Worm (Caenorhabditis elegans) whole organism, L1 larva: ENCODE measurements around the gene nprt-1.

Source experiments
- C04F5.9 ChIP-seq: sonication (generic microtip); optimal IDR thresholded peaks from 2 replicates; lab custom pipeline; 2016; ENCODE audit warnings: missing genetic modification characterization, missing compliant biosample characterization
- C16A3.4 ChIP-seq: fragments of 150-350 bp; optimal IDR thresholded peaks from 2 replicates; lab custom pipeline; 2014; ENCODE audit warnings: missing biosample characterization, missing genetic modification characterization
- C34B4.2 ChIP-seq: sonication (generic microtip); optimal IDR thresholded peaks from 2 replicates; lab custom pipeline; 2017; ENCODE audit warnings: mild to moderate bottlenecking, missing genetic modification characterization, missing compliant biosample characterization
- Y116A8C.19 ChIP-seq: sonication (generic microtip); optimal IDR thresholded peaks from 2 replicates; lab custom pipeline; 2016; ENCODE audit warnings: missing compliant biosample characterization, missing genetic modification characterization, borderline replicate concordance
- aha-1 ChIP-seq: fragments of 150-350 bp; optimal IDR thresholded peaks from 2 replicates; lab custom pipeline; 2014; ENCODE audit warnings: missing biosample characterization, missing genetic modification characterization
- ceh-90 ChIP-seq: sonication (generic microtip); optimal IDR thresholded peaks from 2 replicates; lab custom pipeline; 2016; ENCODE audit warnings: missing genetic modification characterization, missing compliant biosample characterization
- dsc-1 ChIP-seq: sonication (generic microtip); optimal IDR thresholded peaks from 2 replicates; lab custom pipeline; 2016; ENCODE audit warnings: mild to moderate bottlenecking, missing genetic modification characterization, missing compliant biosample characterization
- efl-1 ChIP-seq, 4 experiments: fragments of 150-350 bp; optimal IDR thresholded peaks in 3 of 4; peaks in 1 of 4; 1 replicate in 1 of 4; 2 replicates in 3 of 4; lab custom pipeline; 2014; ENCODE audit warnings: missing biosample characterization in 2 of 4, missing genetic modification characterization in 2 of 4, missing genetic modification reagents in 2 of 4
- ets-5 ChIP-seq: fragments of 200-800 bp; sonication (Bioruptor generic); IDR thresholded peaks from 2 replicates; pipeline ENCODE4 v1.3.6; 2022; ENCODE audit warnings: missing genetic modification characterization, missing compliant biosample characterization
- fos-1 ChIP-seq: fragments of 150-350 bp; optimal IDR thresholded peaks from 2 replicates; lab custom pipeline; 2014; ENCODE audit warnings: missing biosample characterization, missing genetic modification characterization
- hlh-4 ChIP-seq: sonication (generic microtip); optimal IDR thresholded peaks from 2 replicates; lab custom pipeline; 2016; ENCODE audit warnings: mild to moderate bottlenecking, missing genetic modification characterization, missing compliant biosample characterization
- hpl-2 ChIP-seq: fragments of 150-350 bp; optimal IDR thresholded peaks from 2 replicates; lab custom pipeline; 2014; ENCODE audit warnings: missing biosample characterization, missing genetic modification reagents, missing genetic modification characterization
- isw-1 ChIP-seq: fragments of 200-800 bp; sonication (Bioruptor generic); IDR thresholded peaks from 2 replicates; pipeline ENCODE4 v1.3.6; 2022; ENCODE audit warnings: missing genetic modification characterization, missing compliant biosample characterization
- lin-14 ChIP-seq: fragments of 200-800 bp; sonication (Bioruptor generic); optimal IDR thresholded peaks from 2 replicates; lab custom pipeline; 2018; ENCODE audit warnings: mild to moderate bottlenecking, missing genetic modification characterization, moderate library complexity, missing compliant biosample characterization
- mab-9 ChIP-seq: fragments of 200-800 bp; sonication (Bioruptor generic); IDR thresholded peaks from 2 replicates; pipeline ENCODE4 v1.3.6; 2022; ENCODE audit warnings: missing genetic modification reagents, missing genetic modification characterization, missing compliant biosample characterization
- mep-1 ChIP-seq: fragments of 150-350 bp; optimal IDR thresholded peaks from 2 replicates; lab custom pipeline; 2014; ENCODE audit warnings: missing biosample characterization, missing genetic modification characterization
- nhr-19 ChIP-seq: fragments of 200-800 bp; sonication (Bioruptor generic); conservative IDR thresholded peaks from 2 replicates; pipeline ENCODE4 v1.3.6; 2022; ENCODE audit warnings: missing genetic modification characterization, missing compliant biosample characterization
- nhr-237 ChIP-seq: fragments of 150-350 bp; optimal IDR thresholded peaks from 2 replicates; lab custom pipeline; 2014; ENCODE audit warnings: missing biosample characterization, missing genetic modification characterization
- nhr-71 ChIP-seq: sonication (generic microtip); optimal IDR thresholded peaks from 2 replicates; lab custom pipeline; 2016; ENCODE audit warnings: mild to moderate bottlenecking, missing genetic modification characterization, moderate library complexity, missing compliant biosample characterization
- nhr-85 ChIP-seq: sonication (generic microtip); peaks from one replicate; lab custom pipeline; 2016; ENCODE audit warnings: missing genetic modification characterization, inconsistent platforms, missing compliant biosample characterization
- nhr-90 ChIP-seq: sonication (generic microtip); optimal IDR thresholded peaks from 2 replicates; lab custom pipeline; 2016; ENCODE audit warnings: mild to moderate bottlenecking, missing genetic modification characterization, missing compliant biosample characterization; ENCODE audit not compliant: poor library complexity
- pag-3 ChIP-seq: sonication (generic microtip); optimal IDR thresholded peaks from 2 replicates; lab custom pipeline; 2017; ENCODE audit warnings: missing genetic modification characterization, mild to moderate bottlenecking, missing compliant biosample characterization, antibody characterized with exemption, borderline replicate concordance; ENCODE audit not compliant: insufficient read depth
- pax-3 ChIP-seq: fragments of 200-800 bp; sonication (Bioruptor generic); optimal IDR thresholded peaks from 2 replicates; lab custom pipeline; 2018; ENCODE audit warnings: mild to moderate bottlenecking, missing genetic modification characterization, moderate library complexity, missing compliant biosample characterization
- pqm-1 ChIP-seq: sonication (generic microtip); optimal IDR thresholded peaks from 3 replicates; lab custom pipeline; 2017; ENCODE audit warnings: missing biosample characterization, missing genetic modification characterization
- rnt-1 ChIP-seq: sonication (generic microtip); optimal IDR thresholded peaks from 2 replicates; lab custom pipeline; 2016; ENCODE audit warnings: mild to moderate bottlenecking, missing genetic modification characterization, moderate library complexity, missing compliant biosample characterization
- snpc-4 ChIP-seq: fragments of 150-350 bp; optimal IDR thresholded peaks from 2 replicates; lab custom pipeline; 2014; ENCODE audit warnings: missing biosample characterization, missing genetic modification characterization
- snu-23 ChIP-seq: sonication (generic microtip); optimal IDR thresholded peaks from 2 replicates; lab custom pipeline; 2016; ENCODE audit warnings: missing genetic modification characterization, missing compliant biosample characterization
- sup-37 ChIP-seq: fragments of 200-800 bp; sonication (Bioruptor generic); optimal IDR thresholded peaks from 2 replicates; lab custom pipeline; 2018; ENCODE audit warnings: mild to moderate bottlenecking, missing genetic modification characterization, missing compliant biosample characterization
- unc-130 ChIP-seq: fragments of 150-350 bp; optimal IDR thresholded peaks from 2 replicates; lab custom pipeline; 2017; ENCODE audit warnings: missing biosample characterization, missing genetic modification characterization, inconsistent platforms
- unc-30 ChIP-seq: sonication (generic microtip); optimal IDR thresholded peaks from 2 replicates; lab custom pipeline; 2017; ENCODE audit warnings: missing biosample characterization, missing genetic modification characterization
- unc-62 ChIP-seq: fragments of 150-350 bp; optimal IDR thresholded peaks from 2 replicates; lab custom pipeline; 2014; ENCODE audit warnings: missing biosample characterization, missing genetic modification reagents, missing genetic modification characterization
- unc-86 ChIP-seq: sonication (generic microtip); optimal IDR thresholded peaks from 2 replicates; lab custom pipeline; 2016; ENCODE audit warnings: missing genetic modification characterization, missing compliant biosample characterization
- xbp-1 ChIP-seq: sonication (generic microtip); optimal IDR thresholded peaks from 2 replicates; lab custom pipeline; 2016; ENCODE audit warnings: missing genetic modification characterization, missing compliant biosample characterization
- zag-1 ChIP-seq: fragments of 150-350 bp; optimal IDR thresholded peaks from 2 replicates; lab custom pipeline; 2014; ENCODE audit warnings: missing biosample characterization, missing genetic modification characterization
- ztf-11 ChIP-seq, 2 experiments: sonication (generic microtip); optimal IDR thresholded peaks; 2 replicates each; lab custom pipeline; 2016 to 2017; ENCODE audit warnings: missing genetic modification characterization in 2 of 2, missing biosample characterization in 1 of 2, missing compliant biosample characterization in 1 of 2

The nprt-1 gene

ce11 chrIV:2888496-2889101 lies 1.7 kb downstream of the nprt-1 start:
- TF ChIP-seq zag-1 (tag; lab: Kevin White, UChicago) (no peak), efl-1 (optimal IDR thresholded peaks at IDR 0.05; lab: Kevin White, UChicago) (no peak), efl-1 (GFP tag; optimal IDR thresholded peaks at IDR 0.05 in 1 of 2; lab: Kevin White, UChicago) (peak in 1 of 2 experiments; percentile 43)

- TF ChIP-seq unc-86 (tag; lab: Kevin White, UChicago): peak; percentile 10
- no peak for TF ChIP-seq mep-1 (tag; lab: Kevin White, UChicago)
Measured at ce11 chrIV:2887245-2887644, 3.0 kb downstream of the nprt-1 start.

ce11 chrIV:2886655-2887054 lies 3.6 kb downstream of the nprt-1 start, which contains the start of gene dml-1:
dml-1 (plus strand) TSS chrIV:2886955.
- TF ChIP-seq aha-1 (no peak), sup-37 (GFP tag; lab: Kevin White, UChicago) (no peak), lin-14 (GFP tag; lab: Kevin White, UChicago) (no peak), unc-30 (tag; lab: Kevin White, UChicago) (no peak), Y116A8C.19 (tag; lab: Kevin White, UChicago) (no peak), nhr-237 (tag; lab: Kevin White, UChicago) (no peak), pqm-1 (no peak), hlh-4 (tag; lab: Kevin White, UChicago) (no peak)

DNA sequence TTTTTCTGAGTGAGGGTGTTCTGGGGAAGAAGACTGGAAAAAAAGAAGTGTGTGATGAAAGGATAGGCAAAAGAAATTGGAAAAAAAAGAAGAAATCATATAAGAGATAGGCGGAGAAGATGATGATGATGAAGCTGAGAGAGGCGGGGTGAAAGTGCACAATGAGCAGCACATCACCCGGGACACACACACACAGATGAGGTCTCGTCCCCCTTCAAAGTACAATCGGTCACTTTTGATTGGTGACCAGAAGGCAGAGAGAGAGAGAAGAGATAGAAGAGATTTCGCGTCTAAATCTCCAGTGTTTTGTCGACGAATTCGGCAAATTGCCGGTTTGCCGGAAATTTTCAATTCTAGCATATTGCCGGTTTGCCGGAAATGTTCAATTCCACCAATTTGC lies 5.0 kb downstream of the nprt-1 start:
- TF ChIP-seq hpl-2 (GFP tag; lab: Kevin White, UChicago): no peak
- no peak; the same call in 1 of the 2 replicates for TF ChIP-seq nhr-19 (GFP tag; lab: Robert Waterston, UW)
- no peak for TF ChIP-seq snpc-4 (tag; lab: Kevin White, UChicago)
- peak; percentile 5 for TF ChIP-seq unc-130 (tag; lab: Kevin White, UChicago)
- TF ChIP-seq nhr-237 (tag; lab: Kevin White, UChicago): no peak
- no peak for TF ChIP-seq C04F5.9 (tag; lab: Kevin White, UChicago)
- no peak for TF ChIP-seq ets-5 (GFP tag; lab: Robert Waterston, UW)
- no peak for TF ChIP-seq unc-62 (GFP tag; lab: Kevin White, UChicago)
- TF ChIP-seq ceh-90 (tag; lab: Kevin White, UChicago): no peak
- TF ChIP-seq nhr-71: no peak
- no peak for TF ChIP-seq pag-3 (tag; lab: Kevin White, UChicago)
- TF ChIP-seq nhr-85 (tag; lab: Kevin White, UChicago): no peak
- TF ChIP-seq fos-1 (tag; lab: Kevin White, UChicago): no peak
- TF ChIP-seq ztf-11 (tag; optimal IDR thresholded peaks at IDR 0.05; lab: Kevin White, UChicago): no peak
- no peak for TF ChIP-seq C34B4.2 (tag; lab: Kevin White, UChicago)
- no peak for TF ChIP-seq isw-1 (GFP tag; lab: Robert Waterston, UW)
- no peak for TF ChIP-seq pax-3
- no peak for TF ChIP-seq C16A3.4 (tag; lab: Kevin White, UChicago)
- peak; percentile 54 for TF ChIP-seq rnt-1 (tag; lab: Kevin White, UChicago)
- TF ChIP-seq hlh-4 (tag; lab: Kevin White, UChicago): no peak
- TF ChIP-seq mab-9 (GFP tag; lab: Robert Waterston, UW): no peak
- peak; percentile 38 for TF ChIP-seq dsc-1 (tag; lab: Kevin White, UChicago)
- no peak for TF ChIP-seq xbp-1 (tag; lab: Kevin White, UChicago)
- TF ChIP-seq snu-23 (GFP tag; lab: Kevin White, UChicago): no peak
- TF ChIP-seq nhr-90 (tag; lab: Kevin White, UChicago): no peak
